Worm (Caenorhabditis elegans): ENCODE measurements around the gene dhs-26.

- TF ChIP-seq pag-3 (tag; optimal IDR thresholded peaks at IDR 0.05; ENCODE audit: borderline replicate concordance, insufficient read depth) (no peak), snpc-4 (tag; optimal IDR thresholded peaks at IDR 0.05) (no peak), unc-130 (tag; optimal IDR thresholded peaks at IDR 0.05) (no peak), fkh-10 (GFP tag; optimal IDR thresholded peaks at IDR 0.05) (no peak), tlp-1 (tag; optimal IDR thresholded peaks at IDR 0.05) (no peak), egl-27 (tag; optimal IDR thresholded peaks at IDR 0.05) (no peak), unc-62 (GFP tag; optimal IDR thresholded peaks at IDR 0.05) (no peak), elt-3 (tag; optimal IDR thresholded peaks at IDR 0.05) (no peak), xbp-1 (tag; optimal IDR thresholded peaks at IDR 0.05) (no peak), lsy-2 (tag; optimal IDR thresholded peaks at IDR 0.05) (no peak), mep-1 (tag; optimal IDR thresholded peaks at IDR 0.05) (no peak), aly-2 (tag; optimal IDR thresholded peaks at IDR 0.05) (no peak)
Observed at ce11 chrX:3399917-3400316, 37.6 kb upstream of the dhs-26 start, which contains the start of gene cht-1.

All from whole organism, L1 larva.